Fruit fly (Drosophila melanogaster): ENCODE measurements around the gene CG6244.

- TF ChIP-seq CTCF (optimal IDR thresholded peaks at IDR 0.05) (no peak), CG8478 (optimal IDR thresholded peaks at IDR 0.05) (no peak)
Measured at dm6 chr3L:15772239-15772638, 35.9 kb upstream of the CG6244 start.

All from S2 (cell line).